Fruit fly (Drosophila melanogaster) whole organism, embryonic: Measurements from ENCODE around the gene InR.

ENCODE experiments used
- Atf3 ChIP-seq: fragments of 200-800 bp; sonication (Bioruptor generic); optimal IDR thresholded peaks from 3 replicates; lab custom pipeline; 2016; ENCODE audit warnings: missing biosample characterization, missing genetic modification characterization
- B-H2 ChIP-seq: fragments of 200-800 bp; sonication (Bioruptor generic); optimal IDR thresholded peaks from 2 replicates; lab custom pipeline; 2018; ENCODE audit warnings: missing biosample characterization, mild to moderate bottlenecking, missing genetic modification characterization
- Bdp1 ChIP-seq: fragments of 200-800 bp; sonication (Bioruptor generic); optimal IDR thresholded peaks from 3 replicates; lab custom pipeline; 2016; ENCODE audit warnings: missing biosample characterization, missing genetic modification characterization
- CG10321 ChIP-seq: fragments of 200-800 bp; sonication (Bioruptor generic); IDR thresholded peaks from 2 replicates; pipeline ENCODE4 v1.3.6; 2022; ENCODE audit warnings: missing biosample characterization, missing genetic modification characterization
- CG11504 ChIP-seq: fragments of 200-800 bp; sonication (Bioruptor generic); optimal IDR thresholded peaks from 3 replicates; lab custom pipeline; 2019; ENCODE audit warnings: missing biosample characterization, mild to moderate bottlenecking, missing genetic modification characterization, moderate library complexity
- CG11696 ChIP-seq: fragments of 200-800 bp; sonication (Bioruptor generic); IDR thresholded peaks from 2 replicates; pipeline ENCODE4 v1.3.6; 2022; ENCODE audit warnings: missing biosample characterization, missing genetic modification characterization
- CG12769 ChIP-seq: fragments of 200-800 bp; sonication (Bioruptor generic); optimal IDR thresholded peaks from 2 replicates; lab custom pipeline; 2019; ENCODE audit warnings: missing biosample characterization, mild to moderate bottlenecking, missing genetic modification characterization, moderate library complexity
- CG13894 ChIP-seq: fragments of 200-800 bp; sonication (Bioruptor generic); optimal IDR thresholded peaks from 3 replicates; lab custom pipeline; 2018; ENCODE audit warnings: missing biosample characterization, mild to moderate bottlenecking, missing genetic modification characterization, moderate library complexity
- CG14050 ChIP-seq: fragments of 200-800 bp; sonication (Bioruptor generic); IDR thresholded peaks from 3 replicates; pipeline ENCODE4 v1.3.6; 2022; ENCODE audit warnings: missing biosample characterization, missing genetic modification characterization
- CG17359 ChIP-seq: fragments of 200-800 bp; sonication (Bioruptor generic); optimal IDR thresholded peaks from 3 replicates; lab custom pipeline; 2018; ENCODE audit warnings: missing biosample characterization, mild to moderate bottlenecking, missing genetic modification characterization, moderate library complexity
- CG1832 ChIP-seq: fragments of 200-800 bp; sonication (Bioruptor generic); optimal IDR thresholded peaks from 2 replicates; lab custom pipeline; 2017; ENCODE audit warnings: missing biosample characterization, mild to moderate bottlenecking, missing genetic modification characterization, inconsistent platforms
- CG2116 ChIP-seq: fragments of 200-800 bp; sonication (Bioruptor generic); optimal IDR thresholded peaks from 3 replicates; lab custom pipeline; 2018; ENCODE audit warnings: missing biosample characterization, mild to moderate bottlenecking, missing genetic modification characterization
- CG30431 ChIP-seq: fragments of 200-800 bp; sonication (Bioruptor generic); optimal IDR thresholded peaks from 2 replicates; lab custom pipeline; 2017; ENCODE audit warnings: missing biosample characterization, missing genetic modification characterization
- CG31365 ChIP-seq: fragments of 200-800 bp; sonication (Bioruptor generic); optimal IDR thresholded peaks from 2 replicates; lab custom pipeline; 2018; ENCODE audit warnings: missing biosample characterization, mild to moderate bottlenecking, missing genetic modification characterization
- CG4854 ChIP-seq: fragments of 200-800 bp; sonication (Bioruptor generic); optimal IDR thresholded peaks from 2 replicates; lab custom pipeline; 2016; ENCODE audit warnings: missing biosample characterization, missing genetic modification characterization, inconsistent platforms
- CG7745 ChIP-seq: fragments of 200-800 bp; sonication (Bioruptor generic); optimal IDR thresholded peaks from 2 replicates; lab custom pipeline; 2018; ENCODE audit warnings: missing biosample characterization, mild to moderate bottlenecking, missing genetic modification characterization, moderate library complexity
- CG9932 ChIP-seq: fragments of 200-800 bp; sonication (Bioruptor generic); IDR thresholded peaks from 2 replicates; pipeline ENCODE4 v1.3.6; 2022; ENCODE audit warnings: missing biosample characterization, missing genetic modification characterization
- Dfd ChIP-seq, 2 experiments: fragments of >200 bp; optimal IDR thresholded peaks; 2 replicates each; lab custom pipeline; 2017; ENCODE audit warnings: missing biosample characterization in 2 of 2, missing genetic modification characterization in 2 of 2
- Hey ChIP-seq: fragments of 200-800 bp; sonication (Bioruptor generic); optimal IDR thresholded peaks from 3 replicates; lab custom pipeline; 2018; ENCODE audit warnings: missing biosample characterization, mild to moderate bottlenecking, missing genetic modification characterization
- Hr3 ChIP-seq: fragments of 200-800 bp; sonication (Bioruptor generic); optimal IDR thresholded peaks from 3 replicates; lab custom pipeline; 2016; ENCODE audit warnings: missing biosample characterization, missing genetic modification characterization
- Kr ChIP-seq: fragments of 200-800 bp; sonication (Bioruptor generic); optimal IDR thresholded peaks from 2 replicates; lab custom pipeline; 2017; ENCODE audit warnings: missing biosample characterization, mild to moderate bottlenecking, missing genetic modification characterization
- MTF-1 ChIP-seq: fragments of 200-800 bp; sonication (Bioruptor generic); optimal IDR thresholded peaks from 2 replicates; lab custom pipeline; 2018; ENCODE audit warnings: missing biosample characterization, mild to moderate bottlenecking, missing genetic modification characterization, borderline replicate concordance
- Med ChIP-seq: fragments of 200-800 bp; sonication (Bioruptor generic); peaks from one replicate; lab custom pipeline; 2016; ENCODE audit warnings: missing biosample characterization, missing genetic modification characterization, mild to moderate bottlenecking, inconsistent platforms, moderate library complexity
- NFAT ChIP-seq: fragments of 200-800 bp; sonication (Bioruptor generic); IDR thresholded peaks from 2 replicates; pipeline ENCODE4 v1.3.6; 2022; ENCODE audit warnings: missing biosample characterization, missing genetic modification characterization
- Oaz ChIP-seq: fragments of 200-800 bp; sonication (Bioruptor generic); IDR thresholded peaks from 2 replicates; pipeline ENCODE4 v1.3.6; 2022; ENCODE audit warnings: missing biosample characterization, missing genetic modification characterization
- Six4 ChIP-seq: fragments of 200-800 bp; sonication (Bioruptor generic); optimal IDR thresholded peaks from 2 replicates; lab custom pipeline; 2016; ENCODE audit warnings: missing biosample characterization, missing genetic modification characterization
- bab2 ChIP-seq: fragments of 200-800 bp; sonication (Bioruptor generic); optimal IDR thresholded peaks from 2 replicates; lab custom pipeline; 2016; ENCODE audit warnings: missing biosample characterization, missing genetic modification characterization
- chif ChIP-seq, 2 experiments: fragments of 200-800 bp; sonication (Bioruptor generic); optimal IDR thresholded peaks; 3 replicates each; lab custom pipeline; 2016; ENCODE audit warnings: missing biosample characterization in 2 of 2, missing genetic modification characterization in 2 of 2
- crc ChIP-seq: fragments of 200-800 bp; sonication (Bioruptor generic); optimal IDR thresholded peaks from 2 replicates; lab custom pipeline; 2016; ENCODE audit warnings: missing biosample characterization, missing genetic modification characterization
- dmrt11E ChIP-seq: fragments of 200-800 bp; sonication (Bioruptor generic); optimal IDR thresholded peaks from 3 replicates; lab custom pipeline; 2018; ENCODE audit warnings: missing biosample characterization, mild to moderate bottlenecking, missing genetic modification characterization, moderate library complexity
- fd64A ChIP-seq: fragments of 200-800 bp; sonication (Bioruptor generic); optimal IDR thresholded peaks from 3 replicates; lab custom pipeline; 2018; ENCODE audit warnings: missing biosample characterization, mild to moderate bottlenecking, missing genetic modification characterization
- fd96Cb ChIP-seq: fragments of 200-800 bp; sonication (Bioruptor generic); optimal IDR thresholded peaks from 2 replicates; lab custom pipeline; 2018; ENCODE audit warnings: missing biosample characterization, mild to moderate bottlenecking, missing genetic modification characterization, moderate library complexity
- grn ChIP-seq: fragments of 200-800 bp; sonication (Bioruptor generic); optimal IDR thresholded peaks from 3 replicates; lab custom pipeline; 2017; ENCODE audit warnings: missing biosample characterization, missing genetic modification characterization
- ind ChIP-seq: fragments of 200-800 bp; sonication (Bioruptor generic); optimal IDR thresholded peaks from 3 replicates; lab custom pipeline; 2016; ENCODE audit warnings: missing biosample characterization, missing genetic modification characterization
- ken ChIP-seq: fragments of 200-800 bp; sonication (Bioruptor generic); IDR thresholded peaks from 3 replicates; pipeline ENCODE4 v1.3.6; 2022; ENCODE audit warnings: missing biosample characterization, missing genetic modification characterization
- mirr ChIP-seq: fragments of 200-800 bp; sonication (Bioruptor generic); optimal IDR thresholded peaks from 3 replicates; lab custom pipeline; 2018; ENCODE audit warnings: missing biosample characterization, mild to moderate bottlenecking, missing genetic modification characterization
- nau ChIP-seq: fragments of 200-800 bp; sonication (Bioruptor generic); optimal IDR thresholded peaks from 3 replicates; lab custom pipeline; 2017; ENCODE audit warnings: missing biosample characterization, mild to moderate bottlenecking, missing genetic modification characterization, missing genetic modification reagents
- nerfin-2 ChIP-seq: fragments of 200-800 bp; sonication (Bioruptor generic); IDR thresholded peaks from 2 replicates; pipeline ENCODE4 v1.3.6; 2022; ENCODE audit warnings: missing biosample characterization, missing genetic modification characterization; ENCODE audit not compliant: partially characterized antibody
- onecut ChIP-seq: fragments of 200-800 bp; sonication (Bioruptor generic); IDR thresholded peaks from 2 replicates; pipeline ENCODE4 v1.3.6; 2022; ENCODE audit warnings: missing biosample characterization, missing genetic modification characterization
- pb ChIP-seq: fragments of 200-800 bp; sonication (Bioruptor generic); optimal IDR thresholded peaks from 3 replicates; lab custom pipeline; 2016; ENCODE audit warnings: missing biosample characterization, missing genetic modification characterization
- pho ChIP-seq: fragments of 200-800 bp; sonication (Bioruptor generic); optimal IDR thresholded peaks from 2 replicates; lab custom pipeline; 2016; ENCODE audit warnings: missing biosample characterization, missing genetic modification characterization
- sens ChIP-seq: fragments of 200-800 bp; sonication (Bioruptor generic); peaks from one replicate; lab custom pipeline; 2016; ENCODE audit warnings: missing biosample characterization, missing genetic modification characterization
- seq ChIP-seq: fragments of 200-800 bp; sonication (Bioruptor generic); IDR thresholded peaks from 2 replicates; pipeline ENCODE4 v1.3.6; 2022; ENCODE audit warnings: missing biosample characterization, missing genetic modification characterization
- sim ChIP-seq: fragments of 200-800 bp; sonication (Bioruptor generic); IDR thresholded peaks from 2 replicates; pipeline ENCODE4 v1.3.6; 2022; ENCODE audit warnings: missing biosample characterization, missing genetic modification characterization
- slbo ChIP-seq: fragments of 200-800 bp; sonication (Bioruptor generic); IDR thresholded peaks from 2 replicates; pipeline ENCODE4 v1.3.6; 2022; ENCODE audit warnings: missing biosample characterization, missing genetic modification characterization
- sqz ChIP-seq: fragments of 200-800 bp; sonication (Bioruptor generic); optimal IDR thresholded peaks from 3 replicates; lab custom pipeline; 2018; ENCODE audit warnings: missing biosample characterization, mild to moderate bottlenecking, missing genetic modification characterization
- tio ChIP-seq: fragments of 200-800 bp; sonication (Bioruptor generic); optimal IDR thresholded peaks from 2 replicates; lab custom pipeline; 2017; ENCODE audit warnings: missing biosample characterization, missing genetic modification characterization, inconsistent platforms
- tup ChIP-seq: fragments of 200-800 bp; sonication (Bioruptor generic); optimal IDR thresholded peaks from 2 replicates; lab custom pipeline; 2016; ENCODE audit warnings: missing biosample characterization, mild to moderate bottlenecking, missing genetic modification characterization, moderate library complexity

The InR gene

DNA sequence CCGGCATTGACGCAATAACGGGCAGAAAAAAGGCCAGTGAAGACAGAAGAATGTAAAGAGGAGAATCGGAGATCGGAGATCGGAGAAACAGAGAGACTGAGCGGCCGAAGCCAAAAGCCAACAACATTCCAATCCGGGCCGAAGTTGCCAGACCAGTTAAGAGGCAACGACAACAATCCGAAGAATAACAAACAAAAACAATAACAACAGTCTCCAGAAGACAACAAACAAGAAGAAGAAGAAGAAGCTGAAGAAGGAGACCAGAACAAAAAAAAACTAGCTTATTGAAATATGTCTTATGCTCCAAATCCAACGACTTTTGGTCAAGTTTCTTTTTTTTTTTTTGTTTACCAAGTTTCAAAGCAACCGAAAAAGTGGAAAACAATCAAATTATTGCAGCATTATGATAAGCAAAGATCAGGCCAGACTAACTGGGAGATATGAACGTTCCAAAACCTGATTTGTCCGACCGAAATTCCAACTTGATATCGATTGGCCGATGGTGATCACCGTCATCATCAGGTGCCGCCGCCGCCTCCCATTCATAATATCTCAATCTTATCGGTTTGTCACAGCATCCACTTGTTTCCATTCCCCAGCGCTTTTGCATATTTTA, 35.4 kb downstream of the InR start (continued):
- TF ChIP-seq onecut (GFP tag; lab: Robert Waterston, UW): peak; percentile 65
- peak; percentile 47 for TF ChIP-seq CG13894 (tag; lab: Kevin White, UChicago)
- TF ChIP-seq tio: no peak
- TF ChIP-seq pb: no peak
- TF ChIP-seq CG12769 (tag; lab: Kevin White, UChicago): peak; percentile 17

DNA sequence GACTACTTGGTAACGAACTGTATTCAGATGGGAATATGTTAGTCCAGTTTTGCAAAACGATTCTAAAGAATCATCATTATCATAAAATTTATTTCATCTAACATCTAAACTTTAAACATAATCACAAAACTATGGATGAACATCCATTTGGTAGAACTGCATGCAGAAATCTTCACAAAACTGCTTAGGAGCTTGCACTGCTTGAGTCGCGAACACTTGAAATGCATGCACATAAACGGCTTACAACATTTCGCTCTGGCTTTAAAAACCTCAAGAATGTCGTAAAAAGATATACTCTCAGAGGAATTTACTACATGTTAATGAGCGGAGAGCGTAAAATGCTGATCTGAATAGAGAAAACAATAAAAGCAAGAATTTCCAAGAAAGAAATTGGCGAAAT, 36.0 kb downstream of the InR start:
- TF ChIP-seq CG11504 (tag; lab: Kevin White, UChicago) (peak; percentile 64), Dfd (GFP tag; optimal IDR thresholded peaks at IDR 0.05; lab: Kevin White, UChicago) (peak in 1 of 2 experiments; percentile 1), fd96Cb (tag; lab: Kevin White, UChicago) (no peak), CG31365 (tag; lab: Kevin White, UChicago) (peak; percentile 68)

DNA sequence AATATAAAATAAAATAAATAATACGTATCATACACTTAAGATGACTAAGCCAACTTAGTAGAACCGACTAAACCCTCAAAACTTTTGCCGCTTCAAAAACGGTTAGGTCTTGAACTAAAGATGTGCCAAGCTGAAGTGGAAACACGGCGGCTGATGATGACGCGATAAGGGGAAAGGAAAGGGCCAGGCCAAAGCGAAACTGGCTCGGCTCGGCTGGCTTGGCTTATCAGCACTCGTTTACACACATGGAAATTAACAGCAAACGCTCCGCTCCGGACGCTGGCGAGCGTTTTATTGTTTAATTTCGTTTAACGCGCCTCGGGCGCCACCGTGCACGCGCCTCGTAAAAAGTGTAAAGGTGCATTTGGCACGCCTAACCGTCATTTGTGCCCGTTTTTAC, 36.5 kb downstream of the InR start:
- TF ChIP-seq Atf3 (GFP tag; lab: Kevin White, UChicago) (no peak), Six4 (GFP tag; lab: Kevin White, UChicago) (no peak), grn (peak; percentile 66), CG1832 (GFP tag; lab: Kevin White, UChicago) (no peak), tup (GFP tag; lab: Kevin White, UChicago) (no peak), NFAT (GFP tag; lab: Robert Waterston, UW) (peak; percentile 16; the same call in 1 of the 2 replicates), CG10321 (GFP tag; lab: Robert Waterston, UW) (no peak), nau (GFP tag; lab: Kevin White, UChicago) (no peak), CG17359 (tag; lab: Kevin White, UChicago) (no peak), seq (GFP tag; lab: Robert Waterston, UW) (no peak), crc (GFP tag; lab: Kevin White, UChicago) (no peak), CG30431 (GFP tag; lab: Kevin White, UChicago) (no peak), Hr3 (GFP tag; lab: Kevin White, UChicago) (no peak), fd64A (GFP tag; lab: Kevin White, UChicago) (no peak), Kr (GFP tag; lab: Kevin White, UChicago) (no peak), MTF-1 (no peak), CG9932 (GFP tag; lab: Robert Waterston, UW) (no peak), nerfin-2 (GFP tag; lab: Robert Waterston, UW) (no peak), mirr (GFP tag; lab: Kevin White, UChicago) (peak; percentile 24), ind (no peak), B-H2 (GFP tag; lab: Kevin White, UChicago) (peak; percentile 47), slbo (GFP tag; lab: Robert Waterston, UW) (no peak), sens (GFP tag; lab: Kevin White, UChicago) (no peak), pho (no peak), Hey (tag; lab: Kevin White, UChicago) (peak; percentile 83), sim (GFP tag; lab: Robert Waterston, UW) (no peak), Dfd (GFP tag; optimal IDR thresholded peaks at IDR 0.05; lab: Kevin White, UChicago) (no peak), pb (no peak), sqz (no peak), bab2 (no peak), Oaz (GFP tag; lab: Robert Waterston, UW) (no peak), Med (GFP tag; lab: Kevin White, UChicago) (peak; percentile 58), CG7745 (tag; lab: Kevin White, UChicago) (no peak), CG2116 (no peak), ken (GFP tag; lab: Robert Waterston, UW) (no peak), CG4854 (GFP tag; lab: Kevin White, UChicago) (no peak), Bdp1 (no peak), CG11696 (GFP tag; lab: Robert Waterston, UW) (no peak), chif (GFP tag; optimal IDR thresholded peaks at IDR 0.05; lab: Kevin White, UChicago) (no peak), CG14050 (GFP tag; lab: Robert Waterston, UW) (no peak), dmrt11E (tag; lab: Kevin White, UChicago) (no peak)
